Worm (Caenorhabditis elegans) whole organism, early embryonic: ENCODE results near the gene elt-2.

ENCODE experiments used
- B0310.2 ChIP-seq: sonication (generic microtip); optimal IDR thresholded peaks from 2 replicates; lab custom pipeline; 2016; ENCODE audit warnings: mild to moderate bottlenecking, missing genetic modification characterization, missing compliant biosample characterization
- F13C5.2 ChIP-seq: sonication (generic microtip); optimal IDR thresholded peaks from 2 replicates; lab custom pipeline; 2017; ENCODE audit warnings: mild to moderate bottlenecking, missing genetic modification characterization, inconsistent platforms, missing compliant biosample characterization
- aly-1 ChIP-seq: sonication (generic microtip); optimal IDR thresholded peaks from 2 replicates; lab custom pipeline; 2016; ENCODE audit warnings: missing genetic modification characterization, missing compliant biosample characterization
- ama-1 ChIP-seq: fragments of 150-350 bp; optimal IDR thresholded peaks from 2 replicates; lab custom pipeline; 2014
- ceh-13 ChIP-seq: fragments of 200-800 bp; sonication (Bioruptor generic); optimal IDR thresholded peaks from 2 replicates; lab custom pipeline; 2018; ENCODE audit warnings: mild to moderate bottlenecking, missing genetic modification characterization, missing compliant biosample characterization
- ceh-36 ChIP-seq: sonication (generic microtip); optimal IDR thresholded peaks from 2 replicates; lab custom pipeline; 2016; ENCODE audit warnings: missing genetic modification characterization, inconsistent platforms, missing compliant biosample characterization
- ets-7 ChIP-seq: sonication (generic microtip); optimal IDR thresholded peaks from 2 replicates; lab custom pipeline; 2016; ENCODE audit warnings: missing genotype, missing genetic modification characterization, missing compliant biosample characterization
- flt-1 ChIP-seq: fragments of 200-800 bp; sonication (Bioruptor generic); IDR thresholded peaks from 2 replicates; pipeline ENCODE4 v1.3.6; 2022; ENCODE audit warnings: missing genetic modification characterization, missing compliant biosample characterization
- hmbx-1 ChIP-seq: sonication (generic microtip); optimal IDR thresholded peaks from 2 replicates; lab custom pipeline; 2016; ENCODE audit warnings: mild to moderate bottlenecking, missing genetic modification characterization, missing compliant biosample characterization
- hmg-4 ChIP-seq: fragments of 200-800 bp; sonication (Bioruptor generic); optimal IDR thresholded peaks from 2 replicates; lab custom pipeline; 2018; ENCODE audit warnings: mild to moderate bottlenecking, missing genetic modification characterization, missing compliant biosample characterization
- hnd-1 ChIP-seq: sonication (generic microtip); optimal IDR thresholded peaks from 2 replicates; lab custom pipeline; 2016; ENCODE audit warnings: missing genetic modification characterization, missing compliant biosample characterization
- pes-1 ChIP-seq: fragments of 200-800 bp; sonication (Bioruptor generic); IDR thresholded peaks from 2 replicates; pipeline ENCODE4 v1.3.6; 2022; ENCODE audit warnings: missing genetic modification reagents, missing genetic modification characterization, missing compliant biosample characterization
- scrt-1 ChIP-seq: fragments of 200-800 bp; sonication (Bioruptor generic); IDR thresholded peaks from 2 replicates; pipeline ENCODE4 v1.3.6; 2022; ENCODE audit warnings: missing genetic modification characterization, missing compliant biosample characterization
- sea-1 ChIP-seq: fragments of 200-800 bp; sonication (Bioruptor generic); conservative IDR thresholded peaks from 2 replicates; pipeline ENCODE4 v1.3.6; 2022; ENCODE audit warnings: missing genetic modification characterization, missing compliant biosample characterization
- tbx-11 ChIP-seq: fragments of 200-800 bp; sonication (Bioruptor generic); IDR thresholded peaks from 2 replicates; pipeline ENCODE4 v1.3.6; 2022; ENCODE audit warnings: missing genetic modification characterization, missing compliant biosample characterization
- tbx-37 ChIP-seq: fragments of 200-800 bp; sonication (Bioruptor generic); conservative IDR thresholded peaks from 2 replicates; pipeline ENCODE4 v1.3.6; 2022; ENCODE audit warnings: missing genetic modification reagents, missing genetic modification characterization, missing compliant biosample characterization
- tra-4 ChIP-seq: sonication (generic microtip); optimal IDR thresholded peaks from 2 replicates; lab custom pipeline; 2017; ENCODE audit warnings: missing genetic modification characterization, missing compliant biosample characterization

elt-2 gene

ce11 chrX:10477172-10477985 is 3.7 kb upstream of the elt-2 start:
- TF ChIP-seq B0310.2 (tag; lab: Kevin White, UChicago), result no peak
- TF ChIP-seq ceh-13, result no peak
- no peak for TF ChIP-seq ama-1 (lab: Kevin White, UChicago)
- no peak for TF ChIP-seq hnd-1 (tag; lab: Kevin White, UChicago)
- TF ChIP-seq aly-1, result no peak
- no peak for TF ChIP-seq tra-4
- TF ChIP-seq sea-1 (GFP tag; lab: Robert Waterston, UW), result no peak
- no peak for TF ChIP-seq tbx-11 (GFP tag; lab: Robert Waterston, UW)
- TF ChIP-seq ets-7, result no peak

DNA sequence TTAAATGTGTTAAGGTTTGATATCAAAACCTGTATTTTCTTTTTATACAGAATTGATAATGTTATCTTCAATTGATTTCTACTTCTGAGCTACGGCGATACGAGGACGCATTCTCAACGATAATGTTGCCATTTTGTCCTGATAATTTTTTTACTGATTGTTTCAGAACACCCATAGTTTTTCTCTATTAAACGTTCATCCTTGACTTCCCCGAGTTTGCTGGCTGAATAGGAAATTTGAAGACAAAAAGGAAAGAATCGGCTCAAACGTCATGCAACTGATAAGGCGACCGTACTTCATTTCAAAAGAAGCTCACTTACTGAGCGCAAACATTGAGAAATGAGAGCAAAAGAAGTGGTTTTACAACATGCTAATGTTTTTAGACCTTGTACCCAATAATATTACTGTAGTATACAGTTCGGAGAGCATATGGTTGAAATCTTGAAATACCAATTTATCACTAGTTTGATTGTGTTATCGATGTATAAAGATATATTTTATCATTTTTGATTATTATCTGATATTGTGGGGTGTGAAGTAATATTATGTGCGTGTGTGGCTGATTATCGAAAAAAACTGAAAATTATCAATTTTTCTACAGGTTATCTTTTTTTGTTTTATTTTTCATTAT is 1.8 kb upstream of the elt-2 start:
- TF ChIP-seq aly-1, result no peak

ce11 chrX:10482272-10482671 is 1.2 kb downstream of the elt-2 start:
- TF ChIP-seq flt-1 (GFP tag; lab: Robert Waterston, UW) (no peak), tbx-37 (GFP tag; lab: Robert Waterston, UW) (no peak), B0310.2 (tag; lab: Kevin White, UChicago) (no peak), tra-4 (no peak), sea-1 (GFP tag; lab: Robert Waterston, UW) (no peak), aly-1 (no peak), hmg-4 (GFP tag; lab: Kevin White, UChicago) (no peak), F13C5.2 (tag; lab: Kevin White, UChicago) (no peak), pes-1 (GFP tag; lab: Robert Waterston, UW) (no peak), ama-1 (lab: Kevin White, UChicago) (no peak), tbx-11 (GFP tag; lab: Robert Waterston, UW) (no peak), hnd-1 (tag; lab: Kevin White, UChicago) (no peak), ets-7 (no peak), ceh-13 (no peak), scrt-1 (GFP tag; lab: Robert Waterston, UW) (no peak), hmbx-1 (tag; lab: Kevin White, UChicago) (no peak), ceh-36 (no peak)

ce11 chrX:10485300-10485755 is 4.3 kb downstream of the elt-2 start, which contains the start of gene C33D3.3:
Gene C33D3.3 (plus strand): TSS chrX:10485350.
- TF ChIP-seq ets-7 (no peak), flt-1 (GFP tag; lab: Robert Waterston, UW) (no peak), hmg-4 (GFP tag; lab: Kevin White, UChicago) (no peak)

- TF ChIP-seq hnd-1 (tag; lab: Kevin White, UChicago) (no peak), ets-7 (no peak), hmg-4 (GFP tag; lab: Kevin White, UChicago) (no peak), tra-4 (no peak), pes-1 (GFP tag; lab: Robert Waterston, UW) (no peak), tbx-11 (GFP tag; lab: Robert Waterston, UW) (no peak), flt-1 (GFP tag; lab: Robert Waterston, UW) (no peak), sea-1 (GFP tag; lab: Robert Waterston, UW) (no peak), tbx-37 (GFP tag; lab: Robert Waterston, UW) (no peak), ama-1 (lab: Kevin White, UChicago) (no peak), hmbx-1 (tag; lab: Kevin White, UChicago) (no peak), scrt-1 (GFP tag; lab: Robert Waterston, UW) (no peak), aly-1 (no peak), ceh-13 (no peak), F13C5.2 (tag; lab: Kevin White, UChicago) (no peak), B0310.2 (tag; lab: Kevin White, UChicago) (no peak), ceh-36 (no peak)
Measured at ce11 chrX:10488763-10489162, 7.7 kb downstream of the elt-2 start, which contains the start of gene C33D3.4. Gene C33D3.4 (plus strand): TSS chrX:10489063.

DNA sequence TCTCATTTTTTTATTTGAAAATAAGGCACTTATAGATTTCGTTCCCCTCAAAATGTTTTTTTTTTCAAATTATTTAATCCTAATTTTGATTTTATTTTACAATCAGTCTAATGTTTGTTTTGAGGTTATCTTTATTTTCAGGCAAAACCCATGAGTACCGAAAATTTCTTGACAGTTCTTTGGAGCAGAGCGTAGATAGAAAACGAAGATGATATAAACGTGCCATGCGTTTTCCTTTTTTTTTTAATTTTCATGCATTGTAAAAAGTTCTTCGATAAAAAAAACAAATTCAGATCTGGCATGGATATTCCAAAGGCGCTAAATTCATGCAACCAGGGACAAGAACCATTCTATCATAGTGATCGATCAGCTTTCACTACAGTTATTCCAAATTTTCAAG is 10.0 kb downstream of the elt-2 start, which contains the start of gene C33D3.5:
Gene C33D3.5 (plus strand): TSS at position 301 of the 400 bp plus-strand sequence.
- TF ChIP-seq hmg-4 (GFP tag; lab: Kevin White, UChicago) (no peak), sea-1 (GFP tag; lab: Robert Waterston, UW) (no peak), hnd-1 (tag; lab: Kevin White, UChicago) (no peak), pes-1 (GFP tag; lab: Robert Waterston, UW) (no peak), F13C5.2 (tag; lab: Kevin White, UChicago) (no peak), tra-4 (no peak), tbx-11 (GFP tag; lab: Robert Waterston, UW) (no peak), ets-7 (no peak), B0310.2 (tag; lab: Kevin White, UChicago) (no peak), hmbx-1 (tag; lab: Kevin White, UChicago) (no peak), ceh-13 (no peak), ama-1 (lab: Kevin White, UChicago) (no peak), scrt-1 (GFP tag; lab: Robert Waterston, UW) (no peak), ceh-36 (no peak), flt-1 (GFP tag; lab: Robert Waterston, UW) (no peak), tbx-37 (GFP tag; lab: Robert Waterston, UW) (no peak), aly-1 (no peak)

DNA sequence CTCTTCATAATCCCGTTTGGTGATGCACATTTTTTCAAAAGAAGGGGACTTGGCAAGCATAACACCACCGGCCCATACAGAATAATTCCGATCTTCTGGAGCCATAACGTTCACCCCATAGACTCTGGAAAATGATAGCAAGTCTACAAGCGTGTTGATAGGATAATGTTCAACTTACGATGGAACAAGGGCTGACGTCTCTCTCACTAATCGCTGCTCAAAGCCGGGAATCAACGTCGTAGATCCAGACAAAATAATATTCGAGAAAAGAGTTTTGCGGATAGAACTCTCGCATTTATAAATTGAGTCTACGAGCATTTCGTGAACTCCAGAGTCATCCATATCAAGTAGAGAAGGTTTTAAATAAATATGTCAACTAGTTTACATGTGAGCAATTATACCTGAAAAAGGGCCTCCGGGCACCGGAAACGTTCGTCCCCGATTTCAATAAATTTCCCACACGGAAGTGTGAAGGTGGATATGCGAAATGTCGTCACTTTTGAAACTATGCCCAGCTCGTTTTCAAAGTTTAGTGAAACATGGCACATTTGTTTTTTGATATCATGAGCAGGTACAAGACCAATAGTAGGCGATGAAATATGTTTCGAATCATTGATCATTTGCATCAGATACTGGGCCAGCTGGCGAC is 11.0 kb downstream of the elt-2 start:
- no peak for TF ChIP-seq hnd-1 (tag; lab: Kevin White, UChicago)
- no peak for TF ChIP-seq ama-1 (lab: Kevin White, UChicago)
